Worm (Caenorhabditis elegans) whole organism, L4 larva: ENCODE data around the gene B0303.4.
A peak's percentile ranks its signal among the peaks of the same experiment; 100 is the strongest.

ENCODE experiments used
- F49E8.2 ChIP-seq: sonication (generic microtip); optimal IDR thresholded peaks from 2 replicates; lab custom pipeline; 2016; ENCODE audit warnings: missing compliant biosample characterization, mild to moderate bottlenecking, missing genetic modification characterization, borderline replicate concordance
- R02D3.7 ChIP-seq: fragments of 150-350 bp; sonication (generic microtip); optimal IDR thresholded peaks from 3 replicates; lab custom pipeline; 2014; ENCODE audit warnings: missing biosample characterization, missing genetic modification characterization
- T20F7.1 ChIP-seq: fragments of 200-800 bp; sonication (Bioruptor generic); optimal IDR thresholded peaks from 2 replicates; lab custom pipeline; 2018; ENCODE audit warnings: mild to moderate bottlenecking, missing genetic modification characterization, missing compliant biosample characterization
- Y105C5A.15 ChIP-seq: fragments of 200-800 bp; sonication (Bioruptor generic); IDR thresholded peaks from 2 replicates; pipeline ENCODE4 v1.3.6; 2022; ENCODE audit warnings: missing genetic modification characterization, missing compliant biosample characterization
- aly-2 ChIP-seq: sonication (generic microtip); optimal IDR thresholded peaks from 2 replicates; lab custom pipeline; 2018; ENCODE audit warnings: missing biosample characterization, missing genetic modification characterization
- ceh-20 ChIP-seq: fragments of 200-800 bp; sonication (Bioruptor generic); IDR thresholded peaks from 2 replicates; pipeline ENCODE4 v1.3.6; 2022; ENCODE audit warnings: missing genetic modification reagents, missing genetic modification characterization, missing compliant biosample characterization
- ceh-44 ChIP-seq: fragments of 200-800 bp; sonication (Bioruptor generic); IDR thresholded peaks from 2 replicates; pipeline ENCODE4 v1.3.6; 2022; ENCODE audit warnings: missing genetic modification reagents, missing genetic modification characterization, missing compliant biosample characterization
- cey-2 ChIP-seq: sonication (generic microtip); optimal IDR thresholded peaks from 3 replicates; lab custom pipeline; 2017; ENCODE audit warnings: missing genetic modification characterization, mild to moderate bottlenecking, missing compliant biosample characterization, antibody characterized with exemption, borderline replicate concordance; ENCODE audit not compliant: insufficient read depth
- ctbp-1 ChIP-seq: fragments of 200-800 bp; sonication (Bioruptor generic); IDR thresholded peaks from 2 replicates; pipeline ENCODE4 v1.3.6; 2022; ENCODE audit warnings: missing genetic modification reagents, missing genetic modification characterization, missing compliant biosample characterization
- dmd-6 ChIP-seq: fragments of 200-800 bp; sonication (Bioruptor generic); IDR thresholded peaks from 2 replicates; pipeline ENCODE4 v1.3.6; 2022; ENCODE audit warnings: missing genetic modification reagents, missing genetic modification characterization, missing compliant biosample characterization
- dve-1 ChIP-seq: sonication (generic microtip); optimal IDR thresholded peaks from 2 replicates; lab custom pipeline; 2017; ENCODE audit warnings: antibody characterized with exemption, mild to moderate bottlenecking, missing genetic modification characterization, missing compliant biosample characterization; ENCODE audit not compliant: insufficient read depth
- egl-27 ChIP-seq: sonication (generic microtip); optimal IDR thresholded peaks from 3 replicates; lab custom pipeline; 2017; ENCODE audit warnings: missing biosample characterization, missing genetic modification reagents, missing genetic modification characterization
- gei-8 ChIP-seq: fragments of 200-800 bp; sonication (Bioruptor generic); optimal IDR thresholded peaks from 2 replicates; lab custom pipeline; 2018; ENCODE audit warnings: mild to moderate bottlenecking, missing genetic modification characterization, missing compliant biosample characterization
- hif-1 ChIP-seq, 2 experiments: sonication (generic microtip); optimal IDR thresholded peaks; 2 replicates each; lab custom pipeline; 2016 to 2017; ENCODE audit warnings: missing compliant biosample characterization in 2 of 2, missing genetic modification characterization in 2 of 2, missing genetic modification reagents in 2 of 2, missing genotype in 2 of 2, mild to moderate bottlenecking in 1 of 2
- hlh-30 ChIP-seq: sonication (generic microtip); optimal IDR thresholded peaks from 2 replicates; lab custom pipeline; 2017; ENCODE audit warnings: antibody characterized with exemption, mild to moderate bottlenecking, missing genetic modification characterization, missing compliant biosample characterization; ENCODE audit not compliant: insufficient read depth
- jun-1 ChIP-seq: fragments of 150-350 bp; optimal IDR thresholded peaks from 2 replicates; lab custom pipeline; 2014; ENCODE audit warnings: missing biosample characterization, missing genetic modification reagents, missing genetic modification characterization
- lin-15B ChIP-seq: fragments of 150-350 bp; sonication (generic microtip); optimal IDR thresholded peaks from 3 replicates; lab custom pipeline; 2014; ENCODE audit warnings: missing biosample characterization, missing genetic modification characterization
- lin-38 ChIP-seq: fragments of 200-800 bp; sonication (Bioruptor generic); IDR thresholded peaks from 2 replicates; pipeline ENCODE4 v1.3.6; 2022; ENCODE audit warnings: missing genetic modification reagents, missing genetic modification characterization, missing compliant biosample characterization
- lsy-2 ChIP-seq, 2 experiments: fragments of 150-350 bp in 1 of 2; sonication (generic microtip) in 1 of 2; optimal IDR thresholded peaks; 2 replicates each; lab custom pipeline; 2014 to 2017; ENCODE audit warnings: missing biosample characterization in 2 of 2, missing genetic modification characterization in 2 of 2
- madf-5 ChIP-seq, 2 experiments: fragments of 200-800 bp; sonication (Bioruptor generic); IDR thresholded peaks; 2 replicates each; pipeline ENCODE4 v1.3.6; 2022; ENCODE audit warnings: missing compliant biosample characterization in 2 of 2, missing genetic modification characterization in 2 of 2
- mdl-1 ChIP-seq, 2 experiments: fragments of 150-350 bp in 1 of 2; sonication (generic microtip) in 1 of 2; optimal IDR thresholded peaks; 2 replicates each; lab custom pipeline; 2014 to 2017; ENCODE audit warnings: missing biosample characterization in 2 of 2, missing genetic modification characterization in 2 of 2
- mes-2 ChIP-seq: sonication (generic microtip); optimal IDR thresholded peaks from 2 replicates; lab custom pipeline; 2016; ENCODE audit warnings: missing genotype, mild to moderate bottlenecking, missing genetic modification characterization, missing compliant biosample characterization; ENCODE audit not compliant: poor library complexity, severe bottlenecking
- nhr-111 ChIP-seq: fragments of 200-800 bp; sonication (Bioruptor generic); optimal IDR thresholded peaks from 2 replicates; lab custom pipeline; 2018; ENCODE audit warnings: mild to moderate bottlenecking, missing genetic modification characterization, missing compliant biosample characterization
- nhr-6 ChIP-seq: fragments of 150-350 bp; optimal IDR thresholded peaks from 2 replicates; lab custom pipeline; 2014; ENCODE audit warnings: missing biosample characterization, missing genetic modification characterization
- nhr-76 ChIP-seq: fragments of 150-350 bp; optimal IDR thresholded peaks from 2 replicates; lab custom pipeline; 2014; ENCODE audit warnings: missing biosample characterization, missing genetic modification characterization
- pha-4 ChIP-seq, 2 experiments: fragments of 150-350 bp in 1 of 2; fragments of 200-800 bp in 1 of 2; sonication (Bioruptor generic) in 1 of 2; IDR thresholded peaks in 1 of 2; optimal IDR thresholded peaks in 1 of 2; 2 replicates each; pipeline versions ENCODE4 v1.3.6 to Lab custom; 2014 to 2022; ENCODE audit warnings: missing genetic modification characterization in 2 of 2, missing genetic modification reagents in 2 of 2, missing biosample characterization in 1 of 2, missing compliant biosample characterization in 1 of 2
- rbr-2 ChIP-seq: sonication (generic microtip); optimal IDR thresholded peaks from 2 replicates; lab custom pipeline; 2016; ENCODE audit warnings: missing genotype, missing genetic modification characterization, missing compliant biosample characterization
- snpc-4 ChIP-seq: fragments of 150-350 bp; optimal IDR thresholded peaks from 2 replicates; lab custom pipeline; 2014; ENCODE audit warnings: missing biosample characterization, missing genetic modification characterization
- tag-97 ChIP-seq: fragments of 200-800 bp; sonication (Bioruptor generic); IDR thresholded peaks from 2 replicates; pipeline ENCODE4 v1.3.6; 2022; ENCODE audit warnings: missing genetic modification characterization, missing compliant biosample characterization
- unc-130 ChIP-seq: sonication (generic microtip); optimal IDR thresholded peaks from 2 replicates; lab custom pipeline; 2016; ENCODE audit warnings: missing genetic modification reagents, missing genetic modification characterization, missing compliant biosample characterization
- unc-62 ChIP-seq, 3 experiments: fragments of 150-350 bp in 1 of 3; sonication (generic microtip); optimal IDR thresholded peaks in 2 of 3; peaks in 1 of 3; 1 replicate in 1 of 3; 2 replicates in 2 of 3; lab custom pipeline; 2014 to 2017; ENCODE audit warnings: missing biosample characterization in 3 of 3, missing genetic modification characterization in 3 of 3, missing genetic modification reagents in 3 of 3, missing genotype in 1 of 3
- zip-11 ChIP-seq: fragments of 200-800 bp; sonication (Bioruptor generic); IDR thresholded peaks from 2 replicates; pipeline ENCODE4 v1.3.6; 2022; ENCODE audit warnings: missing genetic modification characterization, missing compliant biosample characterization

Gene B0303.4

ce11 chrIII:8658367-8658761 is 31.3 kb upstream of the B0303.4 start (continued):
- peak; percentile 77 for TF ChIP-seq pha-4 (GFP tag; IDR thresholded peaks at IDR 0.05; lab: Robert Waterston, UW)
- peak; percentile 97 for TF ChIP-seq pha-4 (tag; optimal IDR thresholded peaks at IDR 0.05; lab: Kevin White, UChicago)
- no peak for TF ChIP-seq madf-5 (GFP tag; IDR thresholded peaks at IDR 0.05; lab: Robert Waterston, UW)
- no peak for TF ChIP-seq nhr-6 (tag; lab: Kevin White, UChicago)
- TF ChIP-seq jun-1, result peak; percentile 49
- TF ChIP-seq ceh-44 (GFP tag; lab: Robert Waterston, UW), result no peak
- no peak for TF ChIP-seq Y105C5A.15 (GFP tag; lab: Robert Waterston, UW)
- TF ChIP-seq aly-2 (tag; lab: Kevin White, UChicago), result no peak

ce11 chrIII:8663143-8663542 is 26.5 kb upstream of the B0303.4 start:
- TF ChIP-seq dmd-6 (GFP tag; lab: Robert Waterston, UW), result no peak
- no peak for TF ChIP-seq tag-97 (GFP tag; lab: Robert Waterston, UW)
- TF ChIP-seq unc-62 (GFP tag; optimal IDR thresholded peaks at IDR 0.05 in 1 of 2; lab: Kevin White, UChicago), result peak in 1 of 2 experiments; percentile 86
- TF ChIP-seq unc-62 (tag; optimal IDR thresholded peaks at IDR 0.05; lab: Kevin White, UChicago), result no peak

- TF ChIP-seq F49E8.2 (tag; lab: Kevin White, UChicago), result no peak
- TF ChIP-seq hlh-30 (tag; lab: Kevin White, UChicago), result peak; percentile 44
- TF ChIP-seq lsy-2 (tag; optimal IDR thresholded peaks at IDR 0.05; lab: Kevin White, UChicago), result peak in 1 of 2 experiments; percentile 11
Observed at ce11 chrIII:8664897-8665388, 24.7 kb upstream of the B0303.4 start, which contains the start of gene F22B7.1. Gene F22B7.1 (plus strand): TSS chrIII:8665338.

- no peak for TF ChIP-seq Y105C5A.15 (GFP tag; lab: Robert Waterston, UW)
- TF ChIP-seq rbr-2 (tag; lab: Kevin White, UChicago), result no peak
- no peak for TF ChIP-seq ctbp-1 (GFP tag; lab: Robert Waterston, UW)
- no peak for TF ChIP-seq cey-2
Observed at ce11 chrIII:8667382-8667781, 22.3 kb upstream of the B0303.4 start, which contains the start of gene dpy-19. Gene dpy-19 (minus strand): TSS chrIII:8667482.

- TF ChIP-seq dmd-6 (GFP tag; lab: Robert Waterston, UW) (no peak), snpc-4 (tag; lab: Kevin White, UChicago) (no peak), tag-97 (GFP tag; lab: Robert Waterston, UW) (no peak), nhr-111 (no peak), hif-1 (tag; optimal IDR thresholded peaks at IDR 0.05; lab: Kevin White, UChicago) (no peak), dve-1 (tag; lab: Kevin White, UChicago) (no peak), ceh-20 (GFP tag; lab: Robert Waterston, UW) (no peak), zip-11 (GFP tag; lab: Robert Waterston, UW) (no peak), mes-2 (tag; lab: Kevin White, UChicago) (no peak), unc-130 (GFP tag; lab: Kevin White, UChicago) (no peak), mdl-1 (tag; optimal IDR thresholded peaks at IDR 0.05; lab: Kevin White, UChicago) (no peak), T20F7.1 (GFP tag; lab: Kevin White, UChicago) (no peak), lin-38 (no peak), gei-8 (GFP tag; lab: Kevin White, UChicago) (no peak), unc-62 (GFP tag; optimal IDR thresholded peaks at IDR 0.05 in 1 of 2; lab: Kevin White, UChicago) (no peak), unc-62 (tag; optimal IDR thresholded peaks at IDR 0.05; lab: Kevin White, UChicago) (no peak), R02D3.7 (no peak), egl-27 (no peak), lin-15B (no peak), nhr-76 (no peak), rbr-2 (tag; lab: Kevin White, UChicago) (no peak)
Observed at ce11 chrIII:8668717-8669116, 20.9 kb upstream of the B0303.4 start.
